Fruit fly (Drosophila melanogaster) whole organism, embryonic: ENCODE measurements around the gene ppk7.

ENCODE experiments used
- Ada2b ChIP-seq: fragments of 200-800 bp; sonication (Bioruptor generic); IDR thresholded peaks from 2 replicates; pipeline ENCODE4 v1.3.6; 2022; ENCODE audit warnings: missing biosample characterization, missing genetic modification characterization
- Bdp1 ChIP-seq: fragments of 200-800 bp; sonication (Bioruptor generic); optimal IDR thresholded peaks from 3 replicates; lab custom pipeline; 2016; ENCODE audit warnings: missing biosample characterization, missing genetic modification characterization
- CG10366 ChIP-seq: fragments of 200-800 bp; sonication (Bioruptor generic); IDR thresholded peaks from 2 replicates; pipeline ENCODE4 v1.3.6; 2022; ENCODE audit warnings: missing biosample characterization, missing genetic modification characterization
- CG12219 ChIP-seq: fragments of 200-800 bp; sonication (Bioruptor generic); optimal IDR thresholded peaks from 3 replicates; lab custom pipeline; 2018; ENCODE audit warnings: missing biosample characterization, mild to moderate bottlenecking, missing genetic modification characterization
- CG13894 ChIP-seq: fragments of 200-800 bp; sonication (Bioruptor generic); optimal IDR thresholded peaks from 3 replicates; lab custom pipeline; 2018; ENCODE audit warnings: missing biosample characterization, mild to moderate bottlenecking, missing genetic modification characterization, moderate library complexity
- CG17829 ChIP-seq: fragments of 200-800 bp; optimal IDR thresholded peaks from 2 replicates; lab custom pipeline; 2019; ENCODE audit warnings: missing biosample characterization, mild to moderate bottlenecking, missing genetic modification characterization, moderate library complexity
- CG18599 ChIP-seq: fragments of 200-800 bp; sonication (Bioruptor generic); optimal IDR thresholded peaks from 3 replicates; lab custom pipeline; 2017; ENCODE audit warnings: missing biosample characterization, missing genetic modification characterization, mild to moderate bottlenecking, moderate library complexity, missing genetic modification reagents
- CG18764 ChIP-seq: fragments of 200-800 bp; sonication (Bioruptor generic); optimal IDR thresholded peaks from 3 replicates; lab custom pipeline; 2016; ENCODE audit warnings: missing biosample characterization, missing genetic modification characterization
- CG2116 ChIP-seq: fragments of 200-800 bp; sonication (Bioruptor generic); optimal IDR thresholded peaks from 3 replicates; lab custom pipeline; 2018; ENCODE audit warnings: missing biosample characterization, mild to moderate bottlenecking, missing genetic modification characterization
- CG2202 ChIP-seq: fragments of 200-800 bp; sonication (Bioruptor generic); optimal IDR thresholded peaks from 2 replicates; lab custom pipeline; 2018; ENCODE audit warnings: missing biosample characterization, mild to moderate bottlenecking, missing genetic modification characterization
- CG3281 ChIP-seq: fragments of 200-800 bp; sonication (Bioruptor generic); optimal IDR thresholded peaks from 3 replicates; lab custom pipeline; 2017; ENCODE audit warnings: missing biosample characterization, mild to moderate bottlenecking, missing genetic modification characterization
- CG34422 ChIP-seq: fragments of 200-800 bp; sonication (Bioruptor generic); IDR thresholded peaks from 3 replicates; pipeline ENCODE4 v1.3.6; 2022; ENCODE audit warnings: missing biosample characterization, missing genetic modification characterization
- CG3838 ChIP-seq: fragments of 200-800 bp; sonication (Bioruptor generic); optimal IDR thresholded peaks from 3 replicates; lab custom pipeline; 2016; ENCODE audit warnings: missing biosample characterization, missing genetic modification characterization
- CG4404 ChIP-seq: fragments of 200-800 bp; sonication (Bioruptor generic); IDR thresholded peaks from 2 replicates; pipeline ENCODE4 v1.3.6; 2022; ENCODE audit warnings: missing biosample characterization, missing genetic modification characterization
- CG4820 ChIP-seq: fragments of 200-800 bp; sonication (Bioruptor generic); optimal IDR thresholded peaks from 3 replicates; lab custom pipeline; 2016; ENCODE audit warnings: missing biosample characterization, missing genetic modification characterization
- CG4854 ChIP-seq: fragments of 200-800 bp; sonication (Bioruptor generic); optimal IDR thresholded peaks from 2 replicates; lab custom pipeline; 2016; ENCODE audit warnings: missing biosample characterization, missing genetic modification characterization, inconsistent platforms
- CG5953 ChIP-seq: fragments of 200-800 bp; sonication (Bioruptor generic); IDR thresholded peaks from 2 replicates; pipeline ENCODE4 v1.3.6; 2022; ENCODE audit warnings: missing biosample characterization, missing genetic modification characterization
- CG6765 ChIP-seq: fragments of 200-800 bp; sonication (Bioruptor generic); optimal IDR thresholded peaks from 3 replicates; lab custom pipeline; 2017; ENCODE audit warnings: missing biosample characterization, mild to moderate bottlenecking, missing genetic modification characterization
- CG8089 ChIP-seq: fragments of 200-800 bp; sonication (Bioruptor generic); optimal IDR thresholded peaks from 3 replicates; lab custom pipeline; 2016; ENCODE audit warnings: missing biosample characterization, missing genetic modification characterization
- CG9727 ChIP-seq: fragments of 200-800 bp; sonication (Bioruptor generic); optimal IDR thresholded peaks from 3 replicates; lab custom pipeline; 2017; ENCODE audit warnings: missing biosample characterization, mild to moderate bottlenecking, missing genetic modification characterization
- CkIIα-i1 ChIP-seq: fragments of 200-800 bp; sonication (Bioruptor generic); IDR thresholded peaks from 2 replicates; pipeline ENCODE4 v1.3.6; 2022; ENCODE audit warnings: missing biosample characterization, missing genetic modification characterization
- Dip2 ChIP-seq: fragments of 200-800 bp; sonication (Bioruptor generic); IDR thresholded peaks from 2 replicates; pipeline ENCODE4 v1.3.6; 2022; ENCODE audit warnings: missing biosample characterization, missing genetic modification characterization
- Dll ChIP-seq: fragments of 200-800 bp; sonication (Bioruptor generic); IDR thresholded peaks from 4 replicates; pipeline ENCODE4 v1.3.6; 2022; ENCODE audit warnings: missing biosample characterization, missing genetic modification characterization; ENCODE audit not compliant: partially characterized antibody
- E2f2 ChIP-seq: fragments of 200-800 bp; sonication (Bioruptor generic); IDR thresholded peaks from 2 replicates; pipeline ENCODE4 v1.3.6; 2022; ENCODE audit warnings: missing biosample characterization, missing genetic modification characterization
- Ets97D ChIP-seq: fragments of 200-800 bp; sonication (Bioruptor generic); optimal IDR thresholded peaks from 3 replicates; lab custom pipeline; 2016; ENCODE audit warnings: missing biosample characterization, missing genetic modification characterization
- HLHmδ ChIP-seq: fragments of 200-800 bp; sonication (Bioruptor generic); optimal IDR thresholded peaks from 2 replicates; lab custom pipeline; 2018; ENCODE audit warnings: missing biosample characterization, mild to moderate bottlenecking, missing genetic modification characterization, moderate library complexity
- HmgZ ChIP-seq: fragments of 200-800 bp; sonication (Bioruptor generic); optimal IDR thresholded peaks from 2 replicates; lab custom pipeline; 2018; ENCODE audit warnings: missing biosample characterization, mild to moderate bottlenecking, missing genetic modification characterization
- Lhr ChIP-seq: fragments of 200-800 bp; sonication (Bioruptor generic); optimal IDR thresholded peaks from 3 replicates; lab custom pipeline; 2017; ENCODE audit warnings: mild to moderate bottlenecking, missing biosample characterization, missing genetic modification reagents, missing genetic modification characterization
- Lim3 ChIP-seq: fragments of 200-800 bp; sonication (Bioruptor generic); IDR thresholded peaks from 2 replicates; pipeline ENCODE4 v1.3.6; 2022; ENCODE audit warnings: missing biosample characterization, missing genetic modification characterization
- Mrtf ChIP-seq: fragments of 200-800 bp; sonication (Bioruptor generic); IDR thresholded peaks from 3 replicates; pipeline ENCODE4 v1.3.6; 2022; ENCODE audit warnings: missing biosample characterization, missing genetic modification characterization
- Scr ChIP-seq: fragments of 200-800 bp; sonication (Bioruptor generic); IDR thresholded peaks from 2 replicates; pipeline ENCODE4 v1.3.6; 2022; ENCODE audit warnings: missing biosample characterization, missing genetic modification characterization; ENCODE audit not compliant: partially characterized antibody
- Taf1 ChIP-seq: fragments of 200-800 bp; sonication (Bioruptor generic); IDR thresholded peaks from 2 replicates; pipeline ENCODE4 v1.3.6; 2022; ENCODE audit warnings: missing biosample characterization, missing genetic modification characterization
- al ChIP-seq: fragments of 200-800 bp; sonication (Bioruptor generic); IDR thresholded peaks from 2 replicates; pipeline ENCODE4 v1.3.6; 2022; ENCODE audit warnings: missing biosample characterization, missing genetic modification characterization
- amos ChIP-seq: fragments of 200-800 bp; sonication (Bioruptor generic); IDR thresholded peaks from 2 replicates; pipeline ENCODE4 v1.3.6; 2022; ENCODE audit warnings: missing biosample characterization, missing genetic modification characterization; ENCODE audit not compliant: partially characterized antibody
- ara ChIP-seq: fragments of 200-800 bp; sonication (Bioruptor generic); IDR thresholded peaks from 2 replicates; pipeline ENCODE4 v1.3.6; 2022; ENCODE audit warnings: missing biosample characterization, missing genetic modification characterization
- chm ChIP-seq: fragments of 200-800 bp; sonication (Bioruptor generic); IDR thresholded peaks from 2 replicates; pipeline ENCODE4 v1.3.6; 2022; ENCODE audit warnings: missing biosample characterization, missing genetic modification characterization
- dan ChIP-seq: fragments of 200-800 bp; sonication (Bioruptor generic); IDR thresholded peaks from 2 replicates; pipeline ENCODE4 v1.3.6; 2022; ENCODE audit warnings: missing biosample characterization, missing genetic modification characterization
- dmrt11E ChIP-seq: fragments of 200-800 bp; sonication (Bioruptor generic); optimal IDR thresholded peaks from 3 replicates; lab custom pipeline; 2018; ENCODE audit warnings: missing biosample characterization, mild to moderate bottlenecking, missing genetic modification characterization, moderate library complexity
- esg ChIP-seq: fragments of 200-800 bp; sonication (Bioruptor generic); conservative IDR thresholded peaks from 2 replicates; pipeline ENCODE4 v1.3.6; 2022; ENCODE audit warnings: missing biosample characterization, missing genetic modification characterization
- gt ChIP-seq: fragments of 200-800 bp; sonication (Bioruptor generic); IDR thresholded peaks from 2 replicates; pipeline ENCODE4 v1.3.6; 2022; ENCODE audit warnings: missing biosample characterization, missing genetic modification characterization
- nerfin-1 ChIP-seq: fragments of 200-800 bp; sonication (Bioruptor generic); optimal IDR thresholded peaks from 3 replicates; lab custom pipeline; 2019; ENCODE audit warnings: missing biosample characterization, mild to moderate bottlenecking, missing genetic modification characterization, moderate library complexity
- scrt ChIP-seq: fragments of 200-800 bp; sonication (Bioruptor generic); optimal IDR thresholded peaks from 2 replicates; lab custom pipeline; 2018; ENCODE audit warnings: missing biosample characterization, mild to moderate bottlenecking, missing genetic modification characterization, moderate library complexity
- slbo ChIP-seq: fragments of 200-800 bp; sonication (Bioruptor generic); IDR thresholded peaks from 2 replicates; pipeline ENCODE4 v1.3.6; 2022; ENCODE audit warnings: missing biosample characterization, missing genetic modification characterization
- tio ChIP-seq: fragments of 200-800 bp; sonication (Bioruptor generic); optimal IDR thresholded peaks from 2 replicates; lab custom pipeline; 2017; ENCODE audit warnings: missing biosample characterization, missing genetic modification characterization, inconsistent platforms
- toy ChIP-seq: fragments of 200-800 bp; sonication (Bioruptor generic); IDR thresholded peaks from 2 replicates; pipeline ENCODE4 v1.3.6; 2022; ENCODE audit warnings: missing biosample characterization, missing genetic modification characterization
- ttk ChIP-seq: fragments of 200-800 bp; sonication (Bioruptor generic); IDR thresholded peaks from 2 replicates; pipeline ENCODE4 v2.1.2; 2022; ENCODE audit warnings: missing biosample characterization, missing genetic modification characterization
- vnd ChIP-seq: fragments of 200-800 bp; sonication (Bioruptor generic); IDR thresholded peaks from 3 replicates; pipeline ENCODE4 v1.3.6; 2022; ENCODE audit warnings: missing biosample characterization, missing genetic modification characterization; ENCODE audit not compliant: partially characterized antibody
- zen ChIP-seq: fragments of 200-800 bp; sonication (Bioruptor generic); optimal IDR thresholded peaks from 3 replicates; lab custom pipeline; 2018; ENCODE audit warnings: missing biosample characterization, mild to moderate bottlenecking, missing genetic modification characterization, moderate library complexity
- zfh2 ChIP-seq: fragments of 200-800 bp; sonication (Bioruptor generic); optimal IDR thresholded peaks from 2 replicates; lab custom pipeline; 2016; ENCODE audit warnings: missing biosample characterization, missing genetic modification characterization

The ppk7 gene

dm6 chr2L:6351809-6352182, 2.3 kb downstream of the ppk7 start (continued):
- no peak for TF ChIP-seq Dll (GFP tag; lab: Robert Waterston, UW)
- TF ChIP-seq CG12219 (GFP tag; lab: Kevin White, UChicago), result peak; percentile 68
- peak; percentile 72 for TF ChIP-seq CG9727 (GFP tag; lab: Kevin White, UChicago)
- TF ChIP-seq CG17829 (tag; lab: Kevin White, UChicago), result peak; percentile 70
- TF ChIP-seq CG2116 (GFP tag; lab: Kevin White, UChicago), result no peak
- peak; percentile 18 for TF ChIP-seq Lhr (GFP tag; lab: Kevin White, UChicago)
- no peak for TF ChIP-seq dan (GFP tag; lab: Robert Waterston, UW)
- no peak for TF ChIP-seq CG2202 (tag; lab: Kevin White, UChicago)
- peak; percentile 38; the same call in 1 of the 2 replicates for TF ChIP-seq amos (GFP tag; lab: Robert Waterston, UW)
- peak; percentile 94 for TF ChIP-seq slbo (GFP tag; lab: Robert Waterston, UW)
- TF ChIP-seq Lim3, result peak; percentile 65
- TF ChIP-seq Taf1 (GFP tag; lab: Robert Waterston, UW), result peak; percentile 90
- no peak for TF ChIP-seq chm (GFP tag; lab: Robert Waterston, UW)
- TF ChIP-seq CG6765 (GFP tag; lab: Kevin White, UChicago), result peak; percentile 59
- TF ChIP-seq HLHmδ, result no peak
- TF ChIP-seq CG10366 (GFP tag; lab: Robert Waterston, UW), result peak; percentile 81
- TF ChIP-seq esg (GFP tag; lab: Robert Waterston, UW), result peak; percentile 90
- peak; percentile 87 for TF ChIP-seq CG34422 (GFP tag; lab: Robert Waterston, UW)
- TF ChIP-seq CG4820 (GFP tag; lab: Kevin White, UChicago), result peak; percentile 71
- peak; percentile 50 for TF ChIP-seq CG4854 (GFP tag; lab: Kevin White, UChicago)
- TF ChIP-seq CG13894, result peak; percentile 88
- peak; percentile 76 for TF ChIP-seq tio
- peak; percentile 92 for TF ChIP-seq CG18599
- TF ChIP-seq ttk (GFP tag; lab: Robert Waterston, UW), result peak; percentile 79
- TF ChIP-seq HmgZ (tag; lab: Kevin White, UChicago), result peak; percentile 85
- no peak for TF ChIP-seq CkIIα-i1 (GFP tag; lab: Robert Waterston, UW)
- TF ChIP-seq CG3281 (GFP tag; lab: Kevin White, UChicago), result peak; percentile 90
- TF ChIP-seq Dip2 (GFP tag; lab: Robert Waterston, UW), result no peak
- peak; percentile 29 for TF ChIP-seq Ets97D (GFP tag; lab: Kevin White, UChicago)
- peak; percentile 64 for TF ChIP-seq E2f2 (GFP tag; lab: Robert Waterston, UW)
- TF ChIP-seq CG8089 (GFP tag; lab: Kevin White, UChicago), result peak; percentile 37
- no peak for TF ChIP-seq dmrt11E (tag; lab: Kevin White, UChicago)
- peak; percentile 82 for TF ChIP-seq toy (GFP tag; lab: Robert Waterston, UW)
- peak; percentile 50 for TF ChIP-seq CG18764 (GFP tag; lab: Kevin White, UChicago)
- peak; percentile 57 for TF ChIP-seq Bdp1 (GFP tag; lab: Kevin White, UChicago)
- peak; percentile 59; the same call in 1 of the 2 replicates for TF ChIP-seq ara (GFP tag; lab: Robert Waterston, UW)
- no peak for TF ChIP-seq vnd
- TF ChIP-seq zfh2, result peak; percentile 90
- TF ChIP-seq zen (tag; lab: Kevin White, UChicago), result peak; percentile 52
- peak; percentile 38; the same call in 1 of the 2 replicates for TF ChIP-seq gt (GFP tag; lab: Robert Waterston, UW)
- peak; percentile 82 for TF ChIP-seq Mrtf (GFP tag; lab: Robert Waterston, UW)
- TF ChIP-seq Ada2b (GFP tag; lab: Robert Waterston, UW), result peak; percentile 83
- TF ChIP-seq CG4404 (GFP tag; lab: Robert Waterston, UW), result peak; percentile 86
- peak; percentile 35 for TF ChIP-seq CG5953 (GFP tag; lab: Robert Waterston, UW)
- no peak; the same call in 1 of the 2 replicates for TF ChIP-seq Scr (GFP tag; lab: Robert Waterston, UW)
- peak; percentile 77 for TF ChIP-seq scrt (GFP tag; lab: Kevin White, UChicago)
- peak; percentile 82 for TF ChIP-seq al (GFP tag; lab: Robert Waterston, UW)
- no peak for TF ChIP-seq CG3838
- peak; percentile 70 for TF ChIP-seq nerfin-1 (tag; lab: Kevin White, UChicago)
- TF ChIP-seq, all 482 proteins: peak for 373
